Fruit fly (Drosophila melanogaster): ENCODE results near the gene CG11899.

The CG11899 gene

DNA sequence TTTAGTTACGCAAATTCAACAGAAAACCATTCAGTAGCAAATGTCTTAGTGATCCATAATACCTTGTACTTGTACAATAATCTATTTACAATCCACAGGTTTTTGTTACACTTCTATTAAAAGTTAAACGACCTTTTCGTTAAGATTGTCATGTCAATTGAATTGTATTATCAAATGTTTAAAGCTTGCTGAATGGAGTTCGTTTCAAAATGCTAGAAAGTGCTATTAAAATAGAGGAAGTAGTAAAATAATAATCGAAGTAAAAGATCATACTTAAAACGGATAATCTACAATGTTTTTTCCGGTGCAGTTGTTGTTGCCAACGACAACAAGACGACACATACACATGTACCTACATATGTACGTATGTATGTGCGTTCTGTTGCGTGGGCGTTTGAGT lies 17.7 kb downstream of the CG11899 start (continued):
- no peak for TF ChIP-seq inv (GFP tag; IDR thresholded peaks at IDR 0.05; ENCODE audit: partially characterized antibody)
- peak; percentile 46 for TF ChIP-seq CG2712 (tag; optimal IDR thresholded peaks at IDR 0.05)
- no peak for TF ChIP-seq HLH4C (GFP tag; IDR thresholded peaks at IDR 0.05; ENCODE audit: partially characterized antibody)
- TF ChIP-seq CG9932 (GFP tag; IDR thresholded peaks at IDR 0.05), result no peak
- TF ChIP-seq gem (tag; optimal IDR thresholded peaks at IDR 0.05), result peak; percentile 44
- TF ChIP-seq CG11504 (tag; optimal IDR thresholded peaks at IDR 0.05), result peak; percentile 16
- no peak for TF ChIP-seq Hand (GFP tag; optimal IDR thresholded peaks at IDR 0.05)

dm6 chr3R:29219948-29220347 lies 19.7 kb downstream of the CG11899 start, which contains the start of gene eEF1gamma:
Gene eEF1gamma (plus strand): TSS chr3R:29220172.
- TF ChIP-seq CG12104 (GFP tag; optimal IDR thresholded peaks at IDR 0.05) (peak; percentile 97), dati (GFP tag; IDR thresholded peaks at IDR 0.05) (peak; percentile 94), Hsf (GFP tag; optimal IDR thresholded peaks at IDR 0.05) (peak; percentile 94), Dfd (GFP tag; optimal IDR thresholded peaks at IDR 0.05) (no peak), Opbp (GFP tag; IDR thresholded peaks at IDR 0.05; ENCODE audit: partially characterized antibody) (peak; percentile 94), gfzf (GFP tag; optimal IDR thresholded peaks at IDR 0.05) (peak; percentile 38), repo (GFP tag; optimal IDR thresholded peaks at IDR 0.05) (peak; percentile 95), cg (GFP tag; optimal IDR thresholded peaks at IDR 0.05) (no peak), CG18619 (GFP tag; optimal IDR thresholded peaks at IDR 0.05) (peak; percentile 98), CG14667 (GFP tag; IDR thresholded peaks at IDR 0.05) (peak; percentile 83), Drgx (GFP tag; IDR thresholded peaks at IDR 0.05) (peak; percentile 70), gcm2 (GFP tag; optimal IDR thresholded peaks at IDR 0.05) (peak; percentile 94), CG1792 (GFP tag; optimal IDR thresholded peaks at IDR 0.05) (peak; percentile 93), CG42726 (GFP tag; IDR thresholded peaks at IDR 0.05; ENCODE audit: partially characterized antibody) (peak; percentile 86; the same call in 1 of the 2 replicates), tx (GFP tag; optimal IDR thresholded peaks at IDR 0.05) (peak; percentile 85), Vsx1 (GFP tag; optimal IDR thresholded peaks at IDR 0.05) (peak; percentile 97), Doc2 (GFP tag; IDR thresholded peaks at IDR 0.05) (0 out of 2 replicates have a peak, but pooled peaks have one; percentile 54), CG10462 (GFP tag; optimal IDR thresholded peaks at IDR 0.05) (peak; percentile 90), crc (GFP tag; optimal IDR thresholded peaks at IDR 0.05) (peak; percentile 94), caup (GFP tag; optimal IDR thresholded peaks at IDR 0.05; ENCODE audit: severe bottlenecking) (peak; percentile 99), Elba2 (GFP tag; optimal IDR thresholded peaks at IDR 0.05) (peak; percentile 70), Optix (GFP tag; IDR thresholded peaks at IDR 0.05) (peak; percentile 94), CG11085 (GFP tag; IDR thresholded peaks at IDR 0.05) (peak; percentile 95), Aef1 (GFP tag; IDR thresholded peaks at IDR 0.05) (peak; percentile 83), BtbVII (GFP tag; optimal IDR thresholded peaks at IDR 0.05) (peak; percentile 97), CG3281 (GFP tag; optimal IDR thresholded peaks at IDR 0.05) (peak; percentile 97), CG7786 (GFP tag; optimal IDR thresholded peaks at IDR 0.05) (peak; percentile 81), Dbx (GFP tag; IDR thresholded peaks at IDR 0.05) (peak; percentile 96), Fer2 (tag; optimal IDR thresholded peaks at IDR 0.05) (peak; percentile 93), wor (GFP tag; IDR thresholded peaks at IDR 0.05) (peak; percentile 57), chif (GFP tag; optimal IDR thresholded peaks at IDR 0.05) (peak; percentile 90 to 97), CkIIα-i1 (GFP tag; IDR thresholded peaks at IDR 0.05) (peak; percentile 73; the same call in 1 of the 2 replicates), kay (GFP tag; optimal IDR thresholded peaks at IDR 0.05) (peak; percentile 84), Dad (GFP tag; optimal IDR thresholded peaks at IDR 0.05) (peak; percentile 95), CG10543 (GFP tag; optimal IDR thresholded peaks at IDR 0.05) (peak; percentile 98), gcm (GFP tag; optimal IDR thresholded peaks at IDR 0.05) (peak; percentile 95), amos (GFP tag; IDR thresholded peaks at IDR 0.05; ENCODE audit: partially characterized antibody) (peak; percentile 95), CG11696 (GFP tag; IDR thresholded peaks at IDR 0.05) (peak; percentile 83), CG12769 (tag; optimal IDR thresholded peaks at IDR 0.05) (peak; percentile 90), CG43689 (GFP tag; IDR thresholded peaks at IDR 0.05) (peak; percentile 96), ro (GFP tag; IDR thresholded peaks at IDR 0.05) (peak; percentile 83), Trl (optimal IDR thresholded peaks at IDR 0.05) (no peak), Trl (GFP tag; optimal IDR thresholded peaks at IDR 0.05) (peak; percentile 95)

All from whole organism, embryonic.